Worm (Caenorhabditis elegans) whole organism, L1 larva: ENCODE measurements around the gene str-185.

Experiments
- C04F5.9 ChIP-seq: sonication (generic microtip); optimal IDR thresholded peaks from 2 replicates; lab custom pipeline; 2016; ENCODE audit warnings: missing genetic modification characterization, missing compliant biosample characterization
- C16A3.4 ChIP-seq: fragments of 150-350 bp; optimal IDR thresholded peaks from 2 replicates; lab custom pipeline; 2014; ENCODE audit warnings: missing biosample characterization, missing genetic modification characterization
- C34B4.2 ChIP-seq: sonication (generic microtip); optimal IDR thresholded peaks from 2 replicates; lab custom pipeline; 2017; ENCODE audit warnings: mild to moderate bottlenecking, missing genetic modification characterization, missing compliant biosample characterization
- aha-1 ChIP-seq: fragments of 150-350 bp; optimal IDR thresholded peaks from 2 replicates; lab custom pipeline; 2014; ENCODE audit warnings: missing biosample characterization, missing genetic modification characterization
- alr-1 ChIP-seq: fragments of 200-800 bp; sonication (Bioruptor generic); optimal IDR thresholded peaks from 2 replicates; lab custom pipeline; 2018; ENCODE audit warnings: borderline replicate concordance, mild to moderate bottlenecking, missing genetic modification characterization, missing compliant biosample characterization
- ama-1 ChIP-seq: fragments of 150-350 bp; optimal IDR thresholded peaks from 2 replicates; lab custom pipeline; 2014
- ceh-63 ChIP-seq: fragments of 200-800 bp; sonication (Bioruptor generic); optimal IDR thresholded peaks from 2 replicates; lab custom pipeline; 2018; ENCODE audit warnings: mild to moderate bottlenecking, missing genetic modification characterization, missing compliant biosample characterization
- ceh-8 ChIP-seq: fragments of 200-800 bp; sonication (Bioruptor generic); optimal IDR thresholded peaks from 2 replicates; lab custom pipeline; 2018; ENCODE audit warnings: mild to moderate bottlenecking, missing genetic modification characterization, moderate library complexity, missing compliant biosample characterization
- ceh-82 ChIP-seq, 3 experiments: fragments of 150-350 bp in 1 of 3; sonication (generic microtip) in 2 of 3; optimal IDR thresholded peaks; 2 replicates each; lab custom pipeline; 2014 to 2017; ENCODE audit warnings: missing biosample characterization in 3 of 3, missing genetic modification characterization in 3 of 3
- ceh-88 ChIP-seq: fragments of 200-800 bp; sonication (Bioruptor generic); IDR thresholded peaks from 2 replicates; pipeline ENCODE4 v1.3.6; 2022; ENCODE audit warnings: missing genetic modification characterization, missing compliant biosample characterization
- ces-1 ChIP-seq: fragments of 150-350 bp; optimal IDR thresholded peaks from 2 replicates; lab custom pipeline; 2014; ENCODE audit warnings: missing biosample characterization, missing genetic modification reagents, missing genetic modification characterization
- egl-13 ChIP-seq: sonication (generic microtip); optimal IDR thresholded peaks from 2 replicates; lab custom pipeline; 2016; ENCODE audit warnings: missing genotype, missing genetic modification reagents, missing genetic modification characterization, missing compliant biosample characterization
- egl-27 ChIP-seq, 2 experiments: fragments of 150-350 bp in 1 of 2; sonication (generic microtip); optimal IDR thresholded peaks; 3 replicates each; lab custom pipeline; 2017 to 2018; ENCODE audit warnings: missing biosample characterization in 2 of 2, missing genetic modification characterization in 2 of 2, missing genetic modification reagents in 2 of 2
- elt-2 ChIP-seq: sonication (generic microtip); optimal IDR thresholded peaks from 2 replicates; lab custom pipeline; 2016; ENCODE audit warnings: missing genetic modification characterization, mild to moderate bottlenecking, inconsistent platforms, missing compliant biosample characterization, missing genetic modification reagents
- elt-3 ChIP-seq, 6 experiments: fragments of 150-350 bp in 1 of 6; sonication (generic microtip); optimal IDR thresholded peaks; 2 replicates each; lab custom pipeline; 2017 to 2018; ENCODE audit warnings: missing biosample characterization in 6 of 6, missing genetic modification characterization in 6 of 6, inconsistent platforms in 1 of 6
- fos-1 ChIP-seq: fragments of 150-350 bp; optimal IDR thresholded peaks from 2 replicates; lab custom pipeline; 2014; ENCODE audit warnings: missing biosample characterization, missing genetic modification characterization
- grh-1 ChIP-seq: fragments of 200-800 bp; sonication (Bioruptor generic); IDR thresholded peaks from 2 replicates; pipeline ENCODE4 v1.3.6; 2022; ENCODE audit warnings: missing genetic modification reagents, missing genetic modification characterization, missing compliant biosample characterization
- isw-1 ChIP-seq: fragments of 200-800 bp; sonication (Bioruptor generic); IDR thresholded peaks from 2 replicates; pipeline ENCODE4 v1.3.6; 2022; ENCODE audit warnings: missing genetic modification characterization, missing compliant biosample characterization
- lin-15B ChIP-seq: fragments of 150-350 bp; sonication (generic microtip); optimal IDR thresholded peaks from 3 replicates; lab custom pipeline; 2014; ENCODE audit warnings: missing biosample characterization, missing genetic modification characterization
- lin-35 ChIP-seq, 2 experiments: fragments of 150-350 bp; optimal IDR thresholded peaks; 2 replicates each; lab custom pipeline; 2014; ENCODE audit warnings: missing biosample characterization in 2 of 2, missing genetic modification characterization in 2 of 2, missing genetic modification reagents in 2 of 2
- lir-3 ChIP-seq: sonication (generic microtip); optimal IDR thresholded peaks from 2 replicates; lab custom pipeline; 2016; ENCODE audit warnings: mild to moderate bottlenecking, missing genetic modification characterization, moderate library complexity, missing compliant biosample characterization; ENCODE audit not compliant: poor library complexity
- lsy-2 ChIP-seq, 2 experiments: fragments of 150-350 bp; optimal IDR thresholded peaks; 2 replicates each; lab custom pipeline; 2014; ENCODE audit warnings: missing biosample characterization in 2 of 2, missing genetic modification characterization in 2 of 2
- mdl-1 ChIP-seq, 2 experiments: fragments of 150-350 bp; optimal IDR thresholded peaks; 2 replicates each; lab custom pipeline; 2014 to 2017; ENCODE audit warnings: missing biosample characterization in 2 of 2, missing genetic modification characterization in 2 of 2, inconsistent platforms in 1 of 2
- nhr-11 ChIP-seq: fragments of 150-350 bp; optimal IDR thresholded peaks from 2 replicates; lab custom pipeline; 2014; ENCODE audit warnings: missing biosample characterization, missing genetic modification characterization
- nhr-12 ChIP-seq: sonication (generic microtip); optimal IDR thresholded peaks from 2 replicates; lab custom pipeline; 2017; ENCODE audit warnings: missing biosample characterization, missing genetic modification characterization
- nhr-20 ChIP-seq: sonication (generic microtip); optimal IDR thresholded peaks from 2 replicates; lab custom pipeline; 2016; ENCODE audit warnings: mild to moderate bottlenecking, missing genetic modification characterization, missing compliant biosample characterization
- nhr-237 ChIP-seq: fragments of 150-350 bp; optimal IDR thresholded peaks from 2 replicates; lab custom pipeline; 2014; ENCODE audit warnings: missing biosample characterization, missing genetic modification characterization
- nhr-28 ChIP-seq: fragments of 150-350 bp; optimal IDR thresholded peaks from 2 replicates; lab custom pipeline; 2014; ENCODE audit warnings: missing biosample characterization, missing genetic modification characterization
- nhr-85 ChIP-seq: sonication (generic microtip); peaks from one replicate; lab custom pipeline; 2016; ENCODE audit warnings: missing genetic modification characterization, inconsistent platforms, missing compliant biosample characterization
- pag-3 ChIP-seq: sonication (generic microtip); optimal IDR thresholded peaks from 2 replicates; lab custom pipeline; 2017; ENCODE audit warnings: missing genetic modification characterization, mild to moderate bottlenecking, missing compliant biosample characterization, antibody characterized with exemption, borderline replicate concordance; ENCODE audit not compliant: insufficient read depth
- pax-3 ChIP-seq: fragments of 200-800 bp; sonication (Bioruptor generic); optimal IDR thresholded peaks from 2 replicates; lab custom pipeline; 2018; ENCODE audit warnings: mild to moderate bottlenecking, missing genetic modification characterization, moderate library complexity, missing compliant biosample characterization
- rnt-1 ChIP-seq: sonication (generic microtip); optimal IDR thresholded peaks from 2 replicates; lab custom pipeline; 2016; ENCODE audit warnings: mild to moderate bottlenecking, missing genetic modification characterization, moderate library complexity, missing compliant biosample characterization
- skn-1 ChIP-seq: fragments of 150-350 bp; optimal IDR thresholded peaks from 2 replicates; lab custom pipeline; 2014; ENCODE audit warnings: missing biosample characterization, missing genetic modification characterization
- snu-23 ChIP-seq: sonication (generic microtip); optimal IDR thresholded peaks from 2 replicates; lab custom pipeline; 2016; ENCODE audit warnings: missing genetic modification characterization, missing compliant biosample characterization
- sptf-1 ChIP-seq: fragments of 150-350 bp; optimal IDR thresholded peaks from 2 replicates; lab custom pipeline; 2014; ENCODE audit warnings: missing biosample characterization, missing genetic modification characterization
- sup-37 ChIP-seq: fragments of 200-800 bp; sonication (Bioruptor generic); optimal IDR thresholded peaks from 2 replicates; lab custom pipeline; 2018; ENCODE audit warnings: mild to moderate bottlenecking, missing genetic modification characterization, missing compliant biosample characterization
- swsn-7 ChIP-seq: sonication (generic microtip); optimal IDR thresholded peaks from 2 replicates; lab custom pipeline; 2016; ENCODE audit warnings: missing genetic modification characterization, missing compliant biosample characterization
- tbx-2 ChIP-seq: sonication (generic microtip); optimal IDR thresholded peaks from 2 replicates; lab custom pipeline; 2016; ENCODE audit warnings: missing genetic modification characterization, missing compliant biosample characterization
- tlp-1 ChIP-seq: fragments of 150-350 bp; optimal IDR thresholded peaks from 2 replicates; lab custom pipeline; 2014; ENCODE audit warnings: missing biosample characterization, missing genetic modification characterization
- unc-30 ChIP-seq: sonication (generic microtip); optimal IDR thresholded peaks from 2 replicates; lab custom pipeline; 2017; ENCODE audit warnings: missing biosample characterization, missing genetic modification characterization
- unc-86 ChIP-seq: sonication (generic microtip); optimal IDR thresholded peaks from 2 replicates; lab custom pipeline; 2016; ENCODE audit warnings: missing genetic modification characterization, missing compliant biosample characterization
- zip-4 ChIP-seq: fragments of 200-800 bp; sonication (Bioruptor generic); optimal IDR thresholded peaks from 2 replicates; lab custom pipeline; 2018; ENCODE audit warnings: mild to moderate bottlenecking, missing genetic modification characterization, moderate library complexity, missing compliant biosample characterization

The str-185 gene

ce11 chrIV:4468046-4468727 is 38.4 kb upstream of the str-185 start (continued):
- TF ChIP-seq C16A3.4 (tag; lab: Kevin White, UChicago) (peak; percentile 1), egl-13 (tag; lab: Kevin White, UChicago) (no peak), nhr-28 (tag; lab: Kevin White, UChicago) (no peak), C04F5.9 (tag; lab: Kevin White, UChicago) (no peak), ceh-82 (tag; optimal IDR thresholded peaks at IDR 0.05; lab: Kevin White, UChicago) (no peak), nhr-12 (tag; lab: Kevin White, UChicago) (no peak), nhr-85 (peak; percentile 50), elt-3 (tag; optimal IDR thresholded peaks at IDR 0.05; lab: Kevin White, UChicago) (no peak), swsn-7 (tag; lab: Kevin White, UChicago) (peak; percentile 19), nhr-237 (tag; lab: Kevin White, UChicago) (no peak), pax-3 (tag; lab: Kevin White, UChicago) (peak; percentile 28), ama-1 (lab: Kevin White, UChicago) (peak; percentile 95), sup-37 (peak; percentile 42), snu-23 (GFP tag; lab: Kevin White, UChicago) (peak; percentile 46), nhr-20 (tag; lab: Kevin White, UChicago) (peak; percentile 20), nhr-11 (no peak), ceh-88 (GFP tag; lab: Robert Waterston, UW) (0 out of 2 replicates have a peak, but pooled peaks have one; percentile 51), skn-1 (tag; lab: Kevin White, UChicago) (no peak), unc-86 (no peak), egl-27 (tag; optimal IDR thresholded peaks at IDR 0.05; lab: Kevin White, UChicago) (no peak), zip-4 (GFP tag; lab: Kevin White, UChicago) (no peak), isw-1 (GFP tag; lab: Robert Waterston, UW) (no peak), unc-30 (tag; lab: Kevin White, UChicago) (no peak), tbx-2 (tag; lab: Kevin White, UChicago) (peak; percentile 17), lin-35 (GFP tag; optimal IDR thresholded peaks at IDR 0.05; lab: Kevin White, UChicago) (peak in 1 of 2 experiments; percentile 27), fos-1 (tag; lab: Kevin White, UChicago) (no peak), elt-2 (tag; lab: Kevin White, UChicago) (peak; percentile 30), lsy-2 (tag; optimal IDR thresholded peaks at IDR 0.05; lab: Kevin White, UChicago) (no peak), mdl-1 (tag; optimal IDR thresholded peaks at IDR 0.05; lab: Kevin White, UChicago) (no peak), lir-3 (tag; lab: Kevin White, UChicago) (no peak), ceh-63 (GFP tag; lab: Kevin White, UChicago) (no peak), C34B4.2 (tag; lab: Kevin White, UChicago) (no peak), sptf-1 (no peak), ceh-8 (GFP tag; lab: Kevin White, UChicago) (peak; percentile 7)
- TF ChIP-seq, all 84 proteins: peak for 22

- TF ChIP-seq nhr-20 (tag; lab: Kevin White, UChicago) = no peak
- TF ChIP-seq ama-1 (lab: Kevin White, UChicago) = no peak
- TF ChIP-seq rnt-1 (tag; lab: Kevin White, UChicago) = no peak
- TF ChIP-seq lin-15B (tag; lab: Kevin White, UChicago) = no peak
- no peak for TF ChIP-seq pag-3
- no peak for TF ChIP-seq tlp-1
- no peak for TF ChIP-seq grh-1 (GFP tag; lab: Robert Waterston, UW)
- TF ChIP-seq zip-4 (GFP tag; lab: Kevin White, UChicago) = no peak
- no peak for TF ChIP-seq alr-1 (tag; lab: Kevin White, UChicago)
- TF ChIP-seq nhr-28 (tag; lab: Kevin White, UChicago) = no peak
- no peak for TF ChIP-seq ces-1 (GFP tag; lab: Kevin White, UChicago)
- TF ChIP-seq aha-1 (tag; lab: Kevin White, UChicago) = no peak
- TF ChIP-seq, all 84 proteins: peak for 0
Observed at ce11 chrIV:4465184-4465583, 35.4 kb upstream of the str-185 start, which contains the start of gene M01H9.5. Gene M01H9.5 (plus strand): TSS chrIV:4465484.
